Worm (Caenorhabditis elegans): ENCODE measurements around the gene Y39A1A.17.

Gene Y39A1A.17

ce11 chrIII:10671894-10672293, 19.0 kb downstream of the Y39A1A.17 start:
- TF ChIP-seq W03F9.2 (tag; optimal IDR thresholded peaks at IDR 0.05): no peak
- TF ChIP-seq dao-5 (tag; optimal IDR thresholded peaks at IDR 0.05): no peak
- no peak for TF ChIP-seq him-1 (tag; optimal IDR thresholded peaks at IDR 0.05)

DNA sequence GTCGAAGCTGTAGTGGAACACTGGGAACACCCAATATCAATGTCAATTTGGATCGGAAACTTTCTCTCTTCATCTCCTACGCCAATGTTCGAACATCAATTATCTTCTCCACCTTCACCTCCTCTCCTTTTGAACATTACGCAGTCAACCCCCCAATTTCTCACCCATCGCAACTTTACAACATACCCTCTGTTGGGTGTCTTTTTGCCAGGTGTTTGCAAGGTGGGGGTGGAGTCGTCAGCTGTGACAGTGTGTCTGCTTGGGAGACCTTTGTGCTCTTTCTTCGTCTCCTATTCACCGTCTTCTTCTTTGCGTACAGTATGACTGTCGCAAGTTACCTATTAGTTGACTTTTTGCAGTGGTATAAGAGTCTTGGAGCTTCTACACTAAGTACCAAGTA, 24.3 kb downstream of the Y39A1A.17 start:
- no peak for TF ChIP-seq dao-5 (tag; optimal IDR thresholded peaks at IDR 0.05)
- TF ChIP-seq W03F9.2 (tag; optimal IDR thresholded peaks at IDR 0.05): no peak
- TF ChIP-seq him-1 (tag; optimal IDR thresholded peaks at IDR 0.05): no peak

DNA sequence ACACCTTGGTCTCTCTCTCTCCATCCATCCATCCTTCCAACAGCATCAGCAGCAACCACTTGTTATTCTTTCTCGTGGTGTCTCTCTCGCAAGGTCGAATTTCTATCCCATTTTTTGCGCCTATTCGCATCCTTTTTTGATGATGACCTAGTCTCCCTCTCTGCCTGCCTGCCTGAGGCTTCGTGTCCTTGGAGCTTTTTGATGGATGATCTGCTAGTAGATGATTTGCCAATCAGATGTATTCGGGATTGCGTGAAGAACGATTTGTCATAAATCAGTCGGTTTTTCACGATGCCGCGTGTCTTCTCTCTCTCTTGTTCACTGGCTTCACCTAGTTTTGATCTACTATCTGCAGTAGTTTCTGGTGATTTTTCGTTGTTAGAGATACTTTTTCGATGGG, 29.6 kb downstream of the Y39A1A.17 start:
- TF ChIP-seq W03F9.2 (tag; optimal IDR thresholded peaks at IDR 0.05) (no peak), dao-5 (tag; optimal IDR thresholded peaks at IDR 0.05) (no peak), him-1 (tag; optimal IDR thresholded peaks at IDR 0.05) (no peak)

ce11 chrIII:10658394-10658793, 32.5 kb downstream of the Y39A1A.17 start:
- TF ChIP-seq him-1 (tag; optimal IDR thresholded peaks at IDR 0.05) (no peak), dao-5 (tag; optimal IDR thresholded peaks at IDR 0.05) (no peak), W03F9.2 (tag; optimal IDR thresholded peaks at IDR 0.05) (no peak)

DNA sequence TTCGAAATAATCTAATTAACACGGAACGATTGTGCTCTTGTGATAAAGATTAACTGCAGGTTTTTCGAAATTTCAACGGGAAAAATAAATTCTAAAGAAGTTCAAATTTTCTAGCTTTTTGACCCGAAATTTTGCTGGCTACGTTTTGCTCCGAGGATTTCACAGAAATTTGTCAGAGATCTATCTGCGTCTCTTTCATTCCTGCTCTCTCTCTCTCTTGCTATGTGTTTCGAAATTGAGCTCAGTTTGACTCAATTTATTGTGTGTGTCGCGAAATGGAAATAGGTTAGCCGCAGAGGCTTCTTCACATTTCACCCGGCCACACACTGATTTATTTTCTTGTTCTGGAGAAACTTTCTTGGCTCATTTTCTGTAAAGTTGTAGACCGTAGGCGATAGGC, 33.3 kb downstream of the Y39A1A.17 start:
- no peak for TF ChIP-seq W03F9.2 (tag; optimal IDR thresholded peaks at IDR 0.05)
- TF ChIP-seq dao-5 (tag; optimal IDR thresholded peaks at IDR 0.05): no peak
- TF ChIP-seq him-1 (tag; optimal IDR thresholded peaks at IDR 0.05): no peak

DNA sequence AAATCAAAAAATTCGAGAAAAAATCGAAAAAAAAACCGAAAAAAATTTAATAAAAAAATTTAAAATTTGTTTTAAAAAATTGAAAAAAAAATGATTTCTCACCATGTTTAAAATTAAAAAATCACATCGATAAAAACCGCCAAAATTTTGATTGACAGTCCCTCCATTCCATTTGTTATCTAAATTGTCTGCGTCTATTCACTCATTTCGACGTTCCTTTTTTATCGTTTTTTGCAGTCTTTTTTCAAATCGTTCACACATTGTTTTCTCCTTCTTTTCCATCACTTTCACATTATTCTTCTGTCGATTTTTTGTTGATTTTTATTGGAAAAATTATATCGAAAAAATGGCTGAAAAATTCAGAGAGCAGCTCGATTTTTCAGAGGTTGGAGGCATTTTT, 34.9 kb downstream of the Y39A1A.17 start:
- TF ChIP-seq him-1 (tag; optimal IDR thresholded peaks at IDR 0.05): no peak
- no peak for TF ChIP-seq W03F9.2 (tag; optimal IDR thresholded peaks at IDR 0.05)
- no peak for TF ChIP-seq dao-5 (tag; optimal IDR thresholded peaks at IDR 0.05)

ce11 chrIII:10654718-10655117, 36.2 kb downstream of the Y39A1A.17 start, which contains the start of gene cnt-2:
TSS of gene cnt-2 (plus strand) at chrIII:10655018.
- TF ChIP-seq W03F9.2 (tag; optimal IDR thresholded peaks at IDR 0.05) (no peak), him-1 (tag; optimal IDR thresholded peaks at IDR 0.05) (no peak), dao-5 (tag; optimal IDR thresholded peaks at IDR 0.05) (no peak)

ce11 chrIII:10653479-10653878, 37.4 kb downstream of the Y39A1A.17 start:
- TF ChIP-seq dao-5 (tag; optimal IDR thresholded peaks at IDR 0.05) (no peak), him-1 (tag; optimal IDR thresholded peaks at IDR 0.05) (no peak), W03F9.2 (tag; optimal IDR thresholded peaks at IDR 0.05) (no peak)

- no peak for TF ChIP-seq him-1 (tag; optimal IDR thresholded peaks at IDR 0.05)
- no peak for TF ChIP-seq W03F9.2 (tag; optimal IDR thresholded peaks at IDR 0.05)
- TF ChIP-seq dao-5 (tag; optimal IDR thresholded peaks at IDR 0.05): no peak
These were observed 38.1 kb downstream of the Y39A1A.17 start for ce11 chrIII:10652833-10653232.

DNA sequence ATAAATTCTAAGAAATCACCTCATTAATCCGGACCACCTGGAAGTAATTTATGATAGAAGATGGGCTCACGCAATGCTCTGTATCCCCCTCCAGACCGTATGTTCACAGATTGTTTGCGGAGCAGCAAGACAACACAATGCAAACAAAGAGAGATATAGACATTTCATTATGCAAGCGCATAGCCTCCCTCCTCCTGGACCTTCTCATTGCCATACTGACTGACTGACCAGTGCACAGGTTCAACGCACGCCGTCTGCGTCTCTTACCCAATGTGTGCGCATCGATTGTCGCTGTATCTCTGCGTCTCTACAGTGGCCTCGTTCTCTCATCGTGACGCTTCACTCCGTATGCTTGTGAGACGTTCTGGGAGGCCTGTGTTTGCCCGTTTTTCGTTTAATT, 39.3 kb downstream of the Y39A1A.17 start:
- TF ChIP-seq him-1 (tag; optimal IDR thresholded peaks at IDR 0.05) (no peak), dao-5 (tag; optimal IDR thresholded peaks at IDR 0.05) (no peak), W03F9.2 (tag; optimal IDR thresholded peaks at IDR 0.05) (no peak)

ce11 chrIII:10649219-10649618, 41.7 kb downstream of the Y39A1A.17 start, which contains the start of gene emg-1:
TSS of gene emg-1 (plus strand) at chrIII:10649519.
- TF ChIP-seq him-1 (tag; optimal IDR thresholded peaks at IDR 0.05) (no peak), dao-5 (tag; optimal IDR thresholded peaks at IDR 0.05) (no peak), W03F9.2 (tag; optimal IDR thresholded peaks at IDR 0.05) (no peak)

DNA sequence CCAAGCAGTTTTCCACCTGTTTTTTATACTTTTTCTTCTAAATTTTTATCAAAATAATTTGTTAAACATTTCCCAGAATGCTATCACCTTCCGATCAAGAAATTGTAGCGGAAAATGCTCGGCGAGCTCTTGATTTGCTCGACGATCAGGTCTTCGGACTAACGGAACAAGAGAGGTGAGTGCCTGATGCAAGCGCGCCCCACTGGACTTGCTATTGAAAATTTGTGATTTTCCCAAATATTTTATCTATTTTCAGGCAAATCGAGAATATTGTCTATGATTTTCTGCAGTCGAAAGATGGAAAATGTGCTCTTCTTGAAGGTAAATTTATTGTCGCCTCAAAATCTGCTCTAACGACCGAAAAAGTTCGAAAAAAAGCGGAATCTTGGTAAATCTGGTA, 44.8 kb downstream of the Y39A1A.17 start, which contains the start of gene orc-4:
Gene orc-4, plus strand, starts transcription at position 77 of the 400 bp plus-strand sequence.
- TF ChIP-seq him-1 (tag; optimal IDR thresholded peaks at IDR 0.05) (no peak), W03F9.2 (tag; optimal IDR thresholded peaks at IDR 0.05) (no peak), dao-5 (tag; optimal IDR thresholded peaks at IDR 0.05) (no peak)

DNA sequence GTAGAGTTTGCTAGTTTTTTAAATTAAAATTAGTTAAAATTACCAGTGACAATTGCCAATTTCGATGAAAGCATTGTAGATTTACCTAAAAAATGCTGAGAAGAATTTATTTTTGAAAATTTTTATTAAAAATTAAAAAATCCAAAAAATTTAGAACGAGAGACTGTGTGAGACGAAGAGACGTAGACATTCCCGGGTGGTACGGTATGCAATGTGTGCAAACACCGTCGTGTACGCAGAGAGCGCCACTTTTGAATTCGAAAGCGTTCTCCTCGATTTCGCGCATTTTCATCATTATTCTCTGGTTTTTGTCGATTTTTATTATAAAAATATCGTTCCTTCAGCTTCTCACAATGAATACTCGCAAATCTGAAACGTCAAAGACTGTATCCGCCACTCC, 48.1 kb downstream of the Y39A1A.17 start, which contains the start of the genes dhs-11 and orc-1:
Gene dhs-11, minus strand, starts transcription at position 85 of the 400 bp plus-strand sequence.
Gene orc-1, plus strand, starts transcription at position 349 of the 400 bp plus-strand sequence.
- TF ChIP-seq W03F9.2 (tag; optimal IDR thresholded peaks at IDR 0.05) (peak; percentile 70), him-1 (tag; optimal IDR thresholded peaks at IDR 0.05) (no peak)

All from whole organism, L4/young adult.